Worm (Caenorhabditis elegans): ENCODE measurements around the gene Y71H2AL.2.

DNA sequence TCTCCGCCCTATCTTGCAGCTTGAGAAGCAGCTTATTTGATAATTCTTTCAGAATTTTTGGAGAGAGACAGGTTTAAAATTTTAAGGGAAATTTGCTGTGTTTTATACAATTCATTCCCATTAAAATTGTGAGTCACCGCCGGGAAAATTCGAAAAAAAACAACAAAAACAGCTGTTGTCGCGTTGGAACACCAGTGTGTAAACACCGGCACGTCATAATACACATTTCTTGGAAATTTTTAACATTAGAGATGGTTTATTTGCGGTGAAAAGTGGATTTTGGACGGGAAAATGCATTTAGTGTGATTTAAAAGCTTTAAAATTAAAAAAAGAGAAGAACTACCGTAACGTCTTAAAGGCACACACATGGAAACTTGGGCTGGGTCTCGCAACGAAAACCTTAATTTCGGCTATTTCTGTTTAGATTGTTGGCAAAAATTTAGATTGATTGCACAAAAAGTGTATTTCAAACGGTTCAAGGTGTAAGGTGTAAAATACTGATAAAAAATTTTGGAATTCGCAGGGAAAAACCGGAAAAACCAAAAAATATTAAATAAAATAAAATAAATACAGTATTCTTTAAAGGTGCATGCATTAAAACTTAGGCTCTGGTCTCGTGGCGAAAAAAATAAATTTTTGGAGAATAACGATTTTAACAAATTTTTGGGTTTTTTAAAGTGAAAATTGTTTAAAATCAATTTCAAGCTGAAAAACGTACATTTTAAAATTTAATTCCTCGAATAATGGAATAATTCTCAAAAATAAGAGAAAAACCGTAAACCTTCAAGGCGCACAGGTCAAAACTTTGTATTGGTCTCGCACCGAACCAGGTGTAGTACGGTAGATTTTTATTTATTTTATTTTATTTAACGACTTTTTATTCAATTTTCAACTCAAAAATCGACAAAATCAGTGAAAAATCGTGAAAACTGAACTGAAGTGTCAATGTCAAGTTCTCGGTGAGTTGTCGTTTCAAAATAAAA is 39.3 kb downstream of the Y71H2AL.2 start, which contains the start of gene cosa-1:
- no peak for TF ChIP-seq nhr-11 (tag; optimal IDR thresholded peaks at IDR 0.05)
- no peak for TF ChIP-seq zip-4 (GFP tag; optimal IDR thresholded peaks at IDR 0.05)
